Worm (Caenorhabditis elegans) whole organism, late embryonic: ENCODE results near the gene F48F7.3.

Experiments
- pat-9 ChIP-seq: fragments of 200-800 bp; sonication (Bioruptor generic); optimal IDR thresholded peaks from 2 replicates; lab custom pipeline; 2018; ENCODE audit warnings: mild to moderate bottlenecking, missing genetic modification characterization, moderate library complexity, missing compliant biosample characterization
- ztf-16 ChIP-seq: sonication (generic microtip); optimal IDR thresholded peaks from 2 replicates; lab custom pipeline; 2017; ENCODE audit warnings: missing genetic modification characterization, missing compliant biosample characterization

ce11 chrX:13959383-13959782 lies 3.9 kb upstream of the F48F7.3 start:
- TF ChIP-seq pat-9 (tag; lab: Kevin White, UChicago) (no peak), ztf-16 (no peak)
